Fruit fly (Drosophila melanogaster) whole organism, embryonic: ENCODE data around the gene CG9300.

Experiments
- Ada2b ChIP-seq: fragments of 200-800 bp; sonication (Bioruptor generic); IDR thresholded peaks from 2 replicates; pipeline ENCODE4 v1.3.6; 2022; ENCODE audit warnings: missing biosample characterization, missing genetic modification characterization
- Bteb2 ChIP-seq: fragments of 200-800 bp; sonication (Bioruptor generic); optimal IDR thresholded peaks from 2 replicates; lab custom pipeline; 2016; ENCODE audit warnings: missing biosample characterization, missing genetic modification characterization
- CG11696 ChIP-seq: fragments of 200-800 bp; sonication (Bioruptor generic); IDR thresholded peaks from 2 replicates; pipeline ENCODE4 v1.3.6; 2022; ENCODE audit warnings: missing biosample characterization, missing genetic modification characterization
- CG11723 ChIP-seq: fragments of 200-800 bp; sonication (Bioruptor generic); optimal IDR thresholded peaks from 2 replicates; lab custom pipeline; 2017; ENCODE audit warnings: missing biosample characterization, mild to moderate bottlenecking, missing genetic modification characterization
- CG12769 ChIP-seq: fragments of 200-800 bp; sonication (Bioruptor generic); optimal IDR thresholded peaks from 2 replicates; lab custom pipeline; 2019; ENCODE audit warnings: missing biosample characterization, mild to moderate bottlenecking, missing genetic modification characterization, moderate library complexity
- CG12942 ChIP-seq: fragments of 200-800 bp; sonication (Bioruptor generic); optimal IDR thresholded peaks from 3 replicates; lab custom pipeline; 2016; ENCODE audit warnings: missing biosample characterization, missing genetic modification characterization
- CG13894 ChIP-seq: fragments of 200-800 bp; sonication (Bioruptor generic); optimal IDR thresholded peaks from 3 replicates; lab custom pipeline; 2018; ENCODE audit warnings: missing biosample characterization, mild to moderate bottlenecking, missing genetic modification characterization, moderate library complexity
- CG15479 ChIP-seq: fragments of 200-800 bp; sonication (Bioruptor generic); optimal IDR thresholded peaks from 3 replicates; lab custom pipeline; 2019; ENCODE audit warnings: missing biosample characterization, mild to moderate bottlenecking, missing genetic modification characterization, moderate library complexity
- CG16863 ChIP-seq: fragments of 200-800 bp; sonication (Bioruptor generic); optimal IDR thresholded peaks from 3 replicates; lab custom pipeline; 2016; ENCODE audit warnings: missing biosample characterization, missing genetic modification characterization
- CG2889 ChIP-seq: fragments of 200-800 bp; sonication (Bioruptor generic); IDR thresholded peaks from 3 replicates; pipeline ENCODE4 v1.3.6; 2022; ENCODE audit warnings: missing biosample characterization, missing genetic modification characterization
- CG30020 ChIP-seq: fragments of 200-800 bp; optimal IDR thresholded peaks from 2 replicates; lab custom pipeline; 2019; ENCODE audit warnings: missing biosample characterization, mild to moderate bottlenecking, missing genetic modification characterization, moderate library complexity
- CG3163 ChIP-seq: fragments of 200-800 bp; sonication (Bioruptor generic); optimal IDR thresholded peaks from 3 replicates; lab custom pipeline; 2016; ENCODE audit warnings: missing biosample characterization, missing genetic modification characterization
- CG34376 ChIP-seq: fragments of 200-800 bp; sonication (Bioruptor generic); optimal IDR thresholded peaks from 2 replicates; lab custom pipeline; 2018; ENCODE audit warnings: missing biosample characterization, mild to moderate bottlenecking, missing genetic modification characterization
- CG3847 ChIP-seq: fragments of 200-800 bp; sonication (Bioruptor generic); IDR thresholded peaks from 2 replicates; pipeline ENCODE4 v1.3.6; 2022; ENCODE audit warnings: missing biosample characterization, missing genetic modification characterization
- CG4360 ChIP-seq: fragments of 200-800 bp; sonication (Bioruptor generic); IDR thresholded peaks from 2 replicates; pipeline ENCODE4 v1.3.6; 2022; ENCODE audit warnings: missing biosample characterization, missing genetic modification characterization
- CG6175 ChIP-seq: fragments of 200-800 bp; sonication (Bioruptor generic); IDR thresholded peaks from 3 replicates; pipeline ENCODE4 v1.3.6; 2022; ENCODE audit warnings: missing biosample characterization, missing genetic modification characterization
- CG6791 ChIP-seq: fragments of 200-800 bp; sonication (Bioruptor generic); IDR thresholded peaks from 3 replicates; pipeline ENCODE4 v1.3.6; 2022; ENCODE audit warnings: missing biosample characterization, missing genetic modification characterization; ENCODE audit not compliant: partially characterized antibody
- Dp ChIP-seq: fragments of 200-800 bp; sonication (Bioruptor generic); optimal IDR thresholded peaks from 2 replicates; lab custom pipeline; 2018; ENCODE audit warnings: missing biosample characterization, mild to moderate bottlenecking, missing genetic modification characterization, moderate library complexity
- Ets65A ChIP-seq: fragments of 200-800 bp; sonication (Bioruptor generic); peaks from one replicate; lab custom pipeline; 2016; ENCODE audit warnings: missing biosample characterization, missing genetic modification characterization
- Ets97D ChIP-seq: fragments of 200-800 bp; sonication (Bioruptor generic); optimal IDR thresholded peaks from 3 replicates; lab custom pipeline; 2016; ENCODE audit warnings: missing biosample characterization, missing genetic modification characterization
- Hmx ChIP-seq: fragments of 200-800 bp; sonication (Bioruptor generic); optimal IDR thresholded peaks from 2 replicates; lab custom pipeline; 2016; ENCODE audit warnings: missing biosample characterization, missing genetic modification characterization
- Lim3 ChIP-seq: fragments of 200-800 bp; sonication (Bioruptor generic); IDR thresholded peaks from 2 replicates; pipeline ENCODE4 v1.3.6; 2022; ENCODE audit warnings: missing biosample characterization, missing genetic modification characterization
- MESR4 ChIP-seq: fragments of 200-800 bp; sonication (Bioruptor generic); optimal IDR thresholded peaks from 2 replicates; lab custom pipeline; 2018; ENCODE audit warnings: missing biosample characterization, mild to moderate bottlenecking, missing genetic modification characterization, moderate library complexity
- MTF-1 ChIP-seq: fragments of 200-800 bp; sonication (Bioruptor generic); optimal IDR thresholded peaks from 2 replicates; lab custom pipeline; 2018; ENCODE audit warnings: missing biosample characterization, mild to moderate bottlenecking, missing genetic modification characterization, borderline replicate concordance
- Med ChIP-seq: fragments of 200-800 bp; sonication (Bioruptor generic); peaks from one replicate; lab custom pipeline; 2016; ENCODE audit warnings: missing biosample characterization, missing genetic modification characterization, mild to moderate bottlenecking, inconsistent platforms, moderate library complexity
- Neu2 ChIP-seq: fragments of 200-800 bp; sonication (Bioruptor generic); optimal IDR thresholded peaks from 3 replicates; lab custom pipeline; 2016; ENCODE audit warnings: missing biosample characterization, missing genetic modification characterization, borderline replicate concordance
- Poxn ChIP-seq: fragments of 200-800 bp; sonication (Bioruptor generic); IDR thresholded peaks from 2 replicates; pipeline ENCODE4 v1.3.6; 2022; ENCODE audit warnings: missing biosample characterization, missing genetic modification characterization
- Trl ChIP-seq, 3 experiments: fragments of >200 bp in 2 of 3; fragments of 200-800 bp in 1 of 3; sonication (Bioruptor generic) in 1 of 3; optimal IDR thresholded peaks; 2 replicates in 1 of 3; 3 replicates in 2 of 3; lab custom pipeline; 2016 to 2017; ENCODE audit warnings: missing biosample characterization in 1 of 3, missing genetic modification characterization in 1 of 3
- Xbp1 ChIP-seq: fragments of 200-800 bp; sonication (Bioruptor generic); optimal IDR thresholded peaks from 3 replicates; lab custom pipeline; 2016; ENCODE audit warnings: missing biosample characterization, mild to moderate bottlenecking, missing genetic modification characterization
- bbx ChIP-seq: fragments of 200-800 bp; sonication (Bioruptor generic); IDR thresholded peaks from 2 replicates; pipeline ENCODE4 v1.3.6; 2022; ENCODE audit warnings: missing biosample characterization, missing genetic modification characterization; ENCODE audit not compliant: partially characterized antibody
- cad ChIP-seq: fragments of >200 bp; optimal IDR thresholded peaks from 2 replicates; lab custom pipeline; 2017; ENCODE audit warnings: missing biosample characterization, missing genetic modification characterization
- chif ChIP-seq, 2 experiments: fragments of 200-800 bp; sonication (Bioruptor generic); optimal IDR thresholded peaks; 3 replicates each; lab custom pipeline; 2016; ENCODE audit warnings: missing biosample characterization in 2 of 2, missing genetic modification characterization in 2 of 2
- dmrt11E ChIP-seq: fragments of 200-800 bp; sonication (Bioruptor generic); optimal IDR thresholded peaks from 3 replicates; lab custom pipeline; 2018; ENCODE audit warnings: missing biosample characterization, mild to moderate bottlenecking, missing genetic modification characterization, moderate library complexity
- en ChIP-seq: fragments of 200-800 bp; sonication (Bioruptor generic); optimal IDR thresholded peaks from 2 replicates; lab custom pipeline; 2016; ENCODE audit warnings: missing biosample characterization, missing genetic modification characterization
- gcm ChIP-seq: fragments of 200-800 bp; sonication (Bioruptor generic); optimal IDR thresholded peaks from 2 replicates; lab custom pipeline; 2019; ENCODE audit warnings: missing biosample characterization, mild to moderate bottlenecking, missing genetic modification characterization, moderate library complexity
- gem ChIP-seq: fragments of 200-800 bp; sonication (Bioruptor generic); optimal IDR thresholded peaks from 2 replicates; lab custom pipeline; 2019; ENCODE audit warnings: missing biosample characterization, mild to moderate bottlenecking, missing genetic modification characterization, moderate library complexity
- hbn ChIP-seq: fragments of 200-800 bp; sonication (Bioruptor generic); IDR thresholded peaks from 2 replicates; pipeline ENCODE4 v1.3.6; 2022; ENCODE audit warnings: missing biosample characterization, missing genetic modification characterization; ENCODE audit not compliant: partially characterized antibody
- kah ChIP-seq: fragments of 200-800 bp; sonication (Bioruptor generic); optimal IDR thresholded peaks from 2 replicates; lab custom pipeline; 2018; ENCODE audit warnings: missing biosample characterization, mild to moderate bottlenecking, missing genetic modification characterization
- ken ChIP-seq: fragments of 200-800 bp; sonication (Bioruptor generic); IDR thresholded peaks from 3 replicates; pipeline ENCODE4 v1.3.6; 2022; ENCODE audit warnings: missing biosample characterization, missing genetic modification characterization
- knrl ChIP-seq: fragments of 200-800 bp; sonication (Bioruptor generic); IDR thresholded peaks from 3 replicates; pipeline ENCODE4 v1.3.6; 2022; ENCODE audit warnings: missing biosample characterization, missing genetic modification characterization; ENCODE audit not compliant: partially characterized antibody
- oc ChIP-seq: fragments of 200-800 bp; sonication (Bioruptor generic); optimal IDR thresholded peaks from 2 replicates; lab custom pipeline; 2018; ENCODE audit warnings: missing biosample characterization, mild to moderate bottlenecking, missing genetic modification characterization, moderate library complexity
- pros ChIP-seq: fragments of 200-800 bp; sonication (Bioruptor generic); optimal IDR thresholded peaks from 3 replicates; lab custom pipeline; 2019; ENCODE audit warnings: missing biosample characterization, mild to moderate bottlenecking, missing genetic modification characterization, moderate library complexity
- pzg ChIP-seq: fragments of 200-800 bp; sonication (Bioruptor generic); optimal IDR thresholded peaks from 3 replicates; lab custom pipeline; 2018; ENCODE audit warnings: missing biosample characterization, mild to moderate bottlenecking, missing genetic modification characterization, moderate library complexity
- sc ChIP-seq, 3 experiments: fragments of >200 bp in 2 of 3; fragments of 200-800 bp in 1 of 3; sonication (Bioruptor generic) in 1 of 3; optimal IDR thresholded peaks; 2 replicates in 2 of 3; 3 replicates in 1 of 3; lab custom pipeline; 2017; ENCODE audit warnings: mild to moderate bottlenecking in 1 of 3, missing biosample characterization in 1 of 3, missing genetic modification characterization in 1 of 3, missing genetic modification reagents in 1 of 3
- sens ChIP-seq: fragments of 200-800 bp; sonication (Bioruptor generic); peaks from one replicate; lab custom pipeline; 2016; ENCODE audit warnings: missing biosample characterization, missing genetic modification characterization
- shn ChIP-seq: fragments of 200-800 bp; sonication (Bioruptor generic); optimal IDR thresholded peaks from 3 replicates; lab custom pipeline; 2016; ENCODE audit warnings: missing biosample characterization, missing genetic modification characterization
- trem ChIP-seq: fragments of 200-800 bp; optimal IDR thresholded peaks from 3 replicates; lab custom pipeline; 2019; ENCODE audit warnings: missing biosample characterization, mild to moderate bottlenecking, missing genetic modification characterization, moderate library complexity
- wek ChIP-seq: fragments of 200-800 bp; sonication (Bioruptor generic); optimal IDR thresholded peaks from 3 replicates; lab custom pipeline; 2018; ENCODE audit warnings: missing biosample characterization, mild to moderate bottlenecking, missing genetic modification characterization, moderate library complexity

Gene CG9300

dm6 chr3L:19557996-19558375 lies 5.8 kb downstream of the CG9300 start (continued):
- TF ChIP-seq pzg (no peak), Hmx (GFP tag; lab: Kevin White, UChicago) (no peak), dmrt11E (tag; lab: Kevin White, UChicago) (no peak), Neu2 (GFP tag; lab: Kevin White, UChicago) (no peak), gcm (GFP tag; lab: Kevin White, UChicago) (no peak), Lim3 (no peak), CG3163 (GFP tag; lab: Kevin White, UChicago) (no peak), Ets97D (GFP tag; lab: Kevin White, UChicago) (no peak), Trl (optimal IDR thresholded peaks at IDR 0.05; lab: Kevin White, UChicago) (no peak), Trl (GFP tag; optimal IDR thresholded peaks at IDR 0.05; lab: Kevin White, UChicago) (no peak), MESR4 (no peak), Dp (GFP tag; lab: Kevin White, UChicago) (no peak), cad (GFP tag; lab: Kevin White, UChicago) (no peak), ken (GFP tag; lab: Robert Waterston, UW) (no peak), CG34376 (GFP tag; lab: Kevin White, UChicago) (no peak), pros (peak; percentile 68), Xbp1 (GFP tag; lab: Kevin White, UChicago) (no peak), wek (GFP tag; lab: Kevin White, UChicago) (no peak)

dm6 chr3L:19558674-19559073 lies 6.5 kb downstream of the CG9300 start:
- TF ChIP-seq gem (tag; lab: Kevin White, UChicago) (peak; percentile 1), CG11723 (GFP tag; lab: Kevin White, UChicago) (no peak), CG13894 (tag; lab: Kevin White, UChicago) (peak; percentile 91), CG6791 (0 out of 3 replicates have a peak, but pooled peaks have one; percentile 33), CG12769 (tag; lab: Kevin White, UChicago) (peak; percentile 49), CG11696 (GFP tag; lab: Robert Waterston, UW) (no peak), oc (tag; lab: Kevin White, UChicago) (peak; percentile 39), bbx (GFP tag; lab: Robert Waterston, UW) (0 out of 2 replicates have a peak, but pooled peaks have one; percentile 2), CG12942 (GFP tag; lab: Kevin White, UChicago) (no peak), Poxn (GFP tag; lab: Robert Waterston, UW) (no peak), sens (GFP tag; lab: Kevin White, UChicago) (no peak), chif (GFP tag; optimal IDR thresholded peaks at IDR 0.05; lab: Kevin White, UChicago) (no peak), en (GFP tag; lab: Kevin White, UChicago) (no peak), Med (no peak), CG2889 (GFP tag; lab: Robert Waterston, UW) (no peak)
- TF ChIP-seq, all 482 proteins: peak for 6

- TF ChIP-seq trem (no peak), Bteb2 (GFP tag; lab: Kevin White, UChicago) (no peak), CG4360 (GFP tag; lab: Robert Waterston, UW) (no peak), Ada2b (GFP tag; lab: Robert Waterston, UW) (0 out of 2 replicates have a peak, but pooled peaks have one; percentile 4), CG3847 (GFP tag; lab: Robert Waterston, UW) (no peak), kah (no peak), ken (GFP tag; lab: Robert Waterston, UW) (0 out of 3 replicates have a peak, but pooled peaks have one; percentile 13), sc (optimal IDR thresholded peaks at IDR 0.05; lab: Kevin White, UChicago) (no peak), sc (GFP tag; optimal IDR thresholded peaks at IDR 0.05; lab: Kevin White, UChicago) (no peak), MTF-1 (GFP tag; lab: Kevin White, UChicago) (peak; percentile 5), hbn (GFP tag; lab: Robert Waterston, UW) (no peak), shn (GFP tag; lab: Kevin White, UChicago) (no peak), CG16863 (GFP tag; lab: Kevin White, UChicago) (no peak), Ets65A (GFP tag; lab: Kevin White, UChicago) (peak; percentile 33), CG15479 (GFP tag; lab: Kevin White, UChicago) (peak; percentile 55), knrl (GFP tag; lab: Robert Waterston, UW) (no peak), CG30020 (no peak), CG6175 (GFP tag; lab: Robert Waterston, UW) (no peak)
Observed at dm6 chr3L:19559171-19559570, 7.0 kb downstream of the CG9300 start.
